Worm (Caenorhabditis elegans): ENCODE measurements around the gene M163.9.

Gene M163.9

DNA sequence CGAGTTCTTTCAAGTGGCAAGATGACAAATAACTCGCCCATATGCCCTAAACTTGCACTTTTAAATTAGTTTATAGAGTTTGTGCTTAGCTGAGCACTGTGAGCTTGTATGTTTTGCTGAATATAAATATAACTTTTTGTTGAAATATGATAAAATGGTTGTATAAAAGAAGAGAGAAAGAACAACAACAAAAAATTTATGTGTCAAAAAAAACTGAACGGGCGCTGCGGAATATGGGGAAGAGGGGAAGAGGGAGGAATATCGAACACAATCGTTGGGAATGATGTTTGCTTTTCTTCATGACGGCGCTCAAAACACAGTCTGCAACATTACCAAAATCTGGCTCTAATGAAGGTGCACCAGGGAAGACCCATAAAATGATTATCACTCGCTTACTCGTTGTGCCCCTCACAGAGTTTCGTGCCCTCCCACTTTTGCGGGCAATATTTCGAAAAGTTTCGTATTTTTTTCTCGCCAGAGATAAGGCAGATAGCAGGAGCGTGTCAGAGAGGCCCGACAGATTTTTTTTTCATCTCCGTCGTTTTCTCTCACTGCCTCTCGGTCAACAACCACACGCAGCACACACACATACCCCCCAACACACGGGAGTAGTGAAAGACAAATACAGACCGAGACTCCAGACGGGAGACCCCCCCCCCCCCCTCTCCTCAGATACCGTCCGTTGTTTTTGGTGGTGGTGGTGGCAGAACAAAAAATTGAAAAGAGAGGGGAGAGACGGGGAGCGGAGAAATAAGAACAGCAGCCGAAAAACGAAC is 36.4 kb downstream of the M163.9 start:
- peak; percentile 68 for TF ChIP-seq gei-8 (GFP tag; optimal IDR thresholded peaks at IDR 0.05)
- TF ChIP-seq ama-1 (optimal IDR thresholded peaks at IDR 0.05): no peak
- no peak for TF ChIP-seq ceh-62 (tag; optimal IDR thresholded peaks at IDR 0.05)
- TF ChIP-seq T26A8.4 (GFP tag; IDR thresholded peaks at IDR 0.05): no peak
- peak; percentile 65 for TF ChIP-seq lin-1 (GFP tag; IDR thresholded peaks at IDR 0.05)
- 0 out of 2 replicates have a peak, but pooled peaks have one; percentile 23 for TF ChIP-seq mxl-2 (GFP tag; conservative IDR thresholded peaks at IDR 0.05)
- TF ChIP-seq cey-2 (tag; optimal IDR thresholded peaks at IDR 0.05; ENCODE audit: borderline replicate concordance, insufficient read depth): peak; percentile 31
- TF ChIP-seq mep-1 (tag; optimal IDR thresholded peaks at IDR 0.05): peak; percentile 55
- TF ChIP-seq rbr-2 (tag; optimal IDR thresholded peaks at IDR 0.05): peak; percentile 13
- no peak for TF ChIP-seq ztf-11 (tag; optimal IDR thresholded peaks at IDR 0.05)
- TF ChIP-seq nhr-42 (GFP tag; IDR thresholded peaks at IDR 0.05): 0 out of 2 replicates have a peak, but pooled peaks have one; percentile 42
- TF ChIP-seq nhr-48 (tag; optimal IDR thresholded peaks at IDR 0.05): peak; percentile 60
- no peak for TF ChIP-seq zip-11 (GFP tag; IDR thresholded peaks at IDR 0.05)
- TF ChIP-seq ceh-44 (GFP tag; IDR thresholded peaks at IDR 0.05): no peak
- no peak for TF ChIP-seq unc-130 (GFP tag; optimal IDR thresholded peaks at IDR 0.05)
- TF ChIP-seq ceh-20 (GFP tag; IDR thresholded peaks at IDR 0.05): 0 out of 2 replicates have a peak, but pooled peaks have one; percentile 26
- TF ChIP-seq fos-1 (tag; optimal IDR thresholded peaks at IDR 0.05): no peak
- peak; percentile 92 for TF ChIP-seq nhr-28 (tag; optimal IDR thresholded peaks at IDR 0.05)
- TF ChIP-seq nhr-77 (tag; optimal IDR thresholded peaks at IDR 0.05): peak; percentile 78
- peak; percentile 92 for TF ChIP-seq aha-1 (tag)
- peak; percentile 41; the same call in 1 of the 2 replicates for TF ChIP-seq php-3 (GFP tag; IDR thresholded peaks at IDR 0.05)
- peak; percentile 51; the same call in 1 of the 2 replicates for TF ChIP-seq egl-43 (GFP tag; IDR thresholded peaks at IDR 0.05)
- peak; percentile 33 to 81 for TF ChIP-seq mdl-1 (tag; optimal IDR thresholded peaks at IDR 0.05)
- peak; percentile 52 for TF ChIP-seq nhr-102 (tag; optimal IDR thresholded peaks at IDR 0.05)
- peak in 1 of 2 experiments; percentile 72 for TF ChIP-seq hif-1 (tag; optimal IDR thresholded peaks at IDR 0.05)
- no peak; the same call in 1 of the 2 replicates for TF ChIP-seq pha-4 (GFP tag; IDR thresholded peaks at IDR 0.05)
- TF ChIP-seq pha-4 (tag; optimal IDR thresholded peaks at IDR 0.05): peak; percentile 11
- peak; percentile 4 for TF ChIP-seq snpc-4 (tag; optimal IDR thresholded peaks at IDR 0.05)
- TF ChIP-seq tra-1 (GFP tag; IDR thresholded peaks at IDR 0.05): peak; percentile 83
- TF ChIP-seq mxl-3 (GFP tag; optimal IDR thresholded peaks at IDR 0.05): peak; percentile 90
- 0 out of 2 replicates have a peak, but pooled peaks have one; percentile 32 for TF ChIP-seq ctbp-1 (GFP tag; IDR thresholded peaks at IDR 0.05)
- 0 out of 2 replicates have a peak, but pooled peaks have one; percentile 45 for TF ChIP-seq lim-7 (GFP tag; IDR thresholded peaks at IDR 0.05)
- no peak for TF ChIP-seq egl-27 (tag; optimal IDR thresholded peaks at IDR 0.05)
- TF ChIP-seq hlh-11 (tag; optimal IDR thresholded peaks at IDR 0.05): peak; percentile 94
- peak; percentile 78 for TF ChIP-seq hlh-30 (tag; optimal IDR thresholded peaks at IDR 0.05; ENCODE audit: insufficient read depth)
- TF ChIP-seq daf-16 (GFP tag; optimal IDR thresholded peaks at IDR 0.05): no peak
- TF ChIP-seq daf-16 (tag; optimal IDR thresholded peaks at IDR 0.05): peak; percentile 82
- no peak for TF ChIP-seq lin-39 (tag; optimal IDR thresholded peaks at IDR 0.05)
- 0 out of 2 replicates have a peak, but pooled peaks have one; percentile 28 for TF ChIP-seq ZK337.2 (GFP tag; IDR thresholded peaks at IDR 0.05)
- TF ChIP-seq lsy-2 (tag; optimal IDR thresholded peaks at IDR 0.05): no peak
- peak; percentile 41 for TF ChIP-seq pqm-1 (tag; optimal IDR thresholded peaks at IDR 0.05)
- no peak for TF ChIP-seq unc-39 (tag; optimal IDR thresholded peaks at IDR 0.05)
- TF ChIP-seq F26F4.8 (GFP tag; conservative IDR thresholded peaks at IDR 0.05): no peak
- TF ChIP-seq dve-1 (tag; optimal IDR thresholded peaks at IDR 0.05; ENCODE audit: insufficient read depth): peak; percentile 82
- TF ChIP-seq set-16 (GFP tag; IDR thresholded peaks at IDR 0.05): peak; percentile 68
- no peak for TF ChIP-seq skn-1 (tag; optimal IDR thresholded peaks at IDR 0.05)
- peak; percentile 88 for TF ChIP-seq dmd-6 (GFP tag; IDR thresholded peaks at IDR 0.05)
- TF ChIP-seq mes-2 (tag; optimal IDR thresholded peaks at IDR 0.05; ENCODE audit: poor library complexity, severe bottlenecking): peak; percentile 56
- TF ChIP-seq nhr-41 (GFP tag; IDR thresholded peaks at IDR 0.05): peak; percentile 63; the same call in 1 of the 2 replicates
